Worm (Caenorhabditis elegans) whole organism, midembryonic: ENCODE measurements around the gene sra-12.

ENCODE experiments used
- T22C8.4 ChIP-seq: fragments of 200-800 bp; sonication (Bioruptor generic); IDR thresholded peaks from 2 replicates; pipeline ENCODE4 v1.3.6; 2022; ENCODE audit warnings: missing genetic modification characterization, missing compliant biosample characterization
- cog-1 ChIP-seq: sonication (generic microtip); optimal IDR thresholded peaks from 2 replicates; lab custom pipeline; 2016; ENCODE audit warnings: missing genetic modification characterization, missing compliant biosample characterization
- flt-1 ChIP-seq: fragments of 200-800 bp; sonication (Bioruptor generic); IDR thresholded peaks from 2 replicates; pipeline ENCODE4 v1.3.6; 2022; ENCODE audit warnings: missing genetic modification characterization, missing compliant biosample characterization
- klf-2 ChIP-seq: fragments of 200-800 bp; sonication (Bioruptor generic); conservative IDR thresholded peaks from 2 replicates; pipeline ENCODE4 v1.3.6; 2022; ENCODE audit warnings: missing genetic modification reagents, missing genetic modification characterization, missing compliant biosample characterization
- med-1 ChIP-seq: sonication (generic microtip); optimal IDR thresholded peaks from 2 replicates; lab custom pipeline; 2017; ENCODE audit warnings: missing genetic modification characterization, mild to moderate bottlenecking, missing compliant biosample characterization, antibody characterized with exemption, missing genetic modification reagents; ENCODE audit not compliant: insufficient read depth
- ref-1 ChIP-seq: fragments of 200-800 bp; sonication (Bioruptor generic); conservative IDR thresholded peaks from 2 replicates; pipeline ENCODE4 v1.3.6; 2022; ENCODE audit warnings: missing genetic modification reagents, missing genetic modification characterization, missing compliant biosample characterization
- tab-1 ChIP-seq: fragments of 200-800 bp; sonication (Bioruptor generic); IDR thresholded peaks from 2 replicates; pipeline ENCODE4 v1.3.6; 2022; ENCODE audit warnings: missing genetic modification characterization, missing compliant biosample characterization
- ztf-23 ChIP-seq: fragments of 200-800 bp; sonication (Bioruptor generic); IDR thresholded peaks from 2 replicates; pipeline ENCODE4 v1.3.6; 2022; ENCODE audit warnings: missing genetic modification reagents, missing genetic modification characterization, missing compliant biosample characterization
- ztf-29 ChIP-seq: fragments of 200-800 bp; sonication (Bioruptor generic); IDR thresholded peaks from 2 replicates; pipeline ENCODE4 v1.3.6; 2022; ENCODE audit warnings: missing genetic modification reagents, missing genetic modification characterization, missing compliant biosample characterization

sra-12 gene

DNA sequence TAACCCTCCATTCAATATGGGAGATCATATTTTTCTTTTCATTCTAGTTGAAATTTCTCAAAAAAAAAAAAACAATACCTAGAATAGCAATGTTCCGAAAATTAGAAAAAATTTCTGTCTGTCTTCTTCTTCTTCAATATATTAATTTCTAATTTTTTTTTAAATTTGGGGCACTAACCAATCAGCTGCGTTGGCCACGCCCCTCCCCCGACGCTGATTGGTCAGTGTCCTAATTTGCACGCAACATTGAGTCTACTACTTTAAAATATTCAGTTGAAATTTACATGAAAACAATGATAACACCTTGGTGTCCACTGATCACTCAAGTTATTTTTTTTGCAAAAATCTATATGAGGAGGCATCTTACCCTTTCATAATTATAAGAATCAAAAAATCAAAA lies 8.3 kb downstream of the sra-12 start:
- TF ChIP-seq klf-2 (GFP tag; lab: Robert Waterston, UW) (no peak), cog-1 (no peak), T22C8.4 (GFP tag; lab: Robert Waterston, UW) (no peak), ref-1 (no peak), flt-1 (no peak)

DNA sequence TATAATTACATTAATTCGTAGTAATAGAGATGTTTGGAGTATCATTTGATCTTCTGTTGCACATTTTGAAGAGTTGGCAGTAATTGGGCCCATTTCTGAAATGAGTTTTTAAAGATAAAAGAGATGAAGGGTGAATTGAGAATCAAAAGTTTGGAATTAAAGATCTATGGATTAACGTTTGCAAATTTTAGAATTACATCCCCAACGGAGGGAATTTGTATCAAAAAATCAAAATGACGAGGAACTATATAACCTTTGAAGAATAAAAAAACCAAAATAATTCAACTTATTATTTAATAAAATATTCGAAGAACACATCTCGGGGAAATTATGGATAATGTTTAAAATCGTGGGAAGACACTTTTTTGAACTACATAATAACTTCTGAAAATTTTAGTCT lies 9.3 kb downstream of the sra-12 start, which contains the start of gene sra-10:
Gene sra-10 (minus strand): TSS at position 101 of the 400 bp plus-strand sequence.
- TF ChIP-seq ztf-23 (GFP tag; lab: Robert Waterston, UW) (no peak), med-1 (GFP tag; lab: Kevin White, UChicago) (no peak), ztf-29 (GFP tag; lab: Robert Waterston, UW) (no peak), ref-1 (no peak), klf-2 (GFP tag; lab: Robert Waterston, UW) (no peak), flt-1 (no peak)

- no peak for TF ChIP-seq med-1 (GFP tag; lab: Kevin White, UChicago)
- TF ChIP-seq ztf-23 (GFP tag; lab: Robert Waterston, UW) = no peak
- no peak for TF ChIP-seq tab-1 (GFP tag; lab: Robert Waterston, UW)
- TF ChIP-seq flt-1 = no peak
- no peak for TF ChIP-seq cog-1
Observed at ce11 chrII:10888979-10889378, 15.3 kb downstream of the sra-12 start, which contains the start of gene ptr-8. Gene ptr-8 (plus strand): TSS chrII:10889279.

- TF ChIP-seq med-1 (GFP tag; lab: Kevin White, UChicago) (no peak), flt-1 (no peak), ztf-29 (GFP tag; lab: Robert Waterston, UW) (no peak), tab-1 (GFP tag; lab: Robert Waterston, UW) (no peak), cog-1 (no peak), klf-2 (GFP tag; lab: Robert Waterston, UW) (no peak), ztf-23 (GFP tag; lab: Robert Waterston, UW) (no peak), T22C8.4 (GFP tag; lab: Robert Waterston, UW) (no peak), ref-1 (no peak)
Observed at ce11 chrII:10887097-10887496, 17.2 kb downstream of the sra-12 start.

- TF ChIP-seq ztf-29 (GFP tag; lab: Robert Waterston, UW) = no peak
- TF ChIP-seq cog-1 = no peak
- no peak for TF ChIP-seq T22C8.4 (GFP tag; lab: Robert Waterston, UW)
- TF ChIP-seq ref-1 = no peak
Observed at ce11 chrII:10885868-10886514, 18.3 kb downstream of the sra-12 start, which contains the start of gene F44F4.3. Gene F44F4.3 (minus strand): TSS chrII:10885918.

DNA sequence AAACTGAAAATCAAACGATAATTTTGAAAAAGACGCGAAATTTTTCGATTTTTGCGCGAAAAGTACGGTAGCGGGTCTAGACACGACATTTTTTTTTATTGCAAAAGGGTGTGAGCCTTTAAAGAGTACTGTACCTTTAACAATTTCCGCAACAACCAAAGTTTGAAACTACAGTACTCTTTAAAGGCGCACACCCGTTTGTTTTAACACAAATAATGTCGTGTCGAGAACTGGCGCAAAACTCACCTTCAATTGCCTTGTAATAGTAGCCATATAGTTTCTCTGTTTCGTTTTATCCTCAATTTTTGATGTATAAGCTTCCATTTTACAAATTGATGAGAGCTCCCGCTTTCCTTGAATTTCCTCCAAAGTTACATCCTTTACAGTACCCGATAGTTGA lies 19.0 kb downstream of the sra-12 start:
- TF ChIP-seq med-1 (GFP tag; lab: Kevin White, UChicago) = no peak
- TF ChIP-seq klf-2 (GFP tag; lab: Robert Waterston, UW) = no peak
- no peak for TF ChIP-seq ztf-29 (GFP tag; lab: Robert Waterston, UW)
- TF ChIP-seq ref-1 = no peak
- TF ChIP-seq tab-1 (GFP tag; lab: Robert Waterston, UW) = no peak
- no peak for TF ChIP-seq flt-1
- TF ChIP-seq T22C8.4 (GFP tag; lab: Robert Waterston, UW) = no peak
- TF ChIP-seq cog-1 = no peak
- no peak for TF ChIP-seq ztf-23 (GFP tag; lab: Robert Waterston, UW)

- no peak for TF ChIP-seq flt-1
Observed at ce11 chrII:10884396-10884795, 19.9 kb downstream of the sra-12 start, which contains the start of gene egg-3. Gene egg-3 (minus strand): TSS chrII:10884441.

DNA sequence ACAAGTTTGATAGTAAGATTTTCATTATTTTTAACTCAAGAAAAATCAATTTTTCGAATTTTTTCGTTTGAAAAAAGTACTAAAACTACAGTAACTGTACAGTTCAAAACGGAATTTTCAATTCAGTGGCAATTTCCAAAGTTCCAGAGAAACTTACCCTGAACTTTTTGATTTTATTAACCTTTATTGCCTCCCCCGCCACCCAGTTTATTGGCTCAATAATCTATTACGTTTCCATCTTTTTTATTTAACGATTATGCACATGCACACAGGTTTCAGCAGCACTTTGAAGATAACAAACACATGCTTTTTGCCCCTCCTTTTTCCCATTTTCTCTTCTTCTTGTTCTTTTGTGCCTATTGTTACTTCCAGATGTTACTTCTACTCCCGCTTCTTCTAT lies 23.7 kb downstream of the sra-12 start, which contains the start of gene lurp-1:
Gene lurp-1 (plus strand): TSS at position 301 of the 400 bp plus-strand sequence.
- no peak for TF ChIP-seq T22C8.4 (GFP tag; lab: Robert Waterston, UW)
- no peak for TF ChIP-seq ztf-29 (GFP tag; lab: Robert Waterston, UW)
- TF ChIP-seq med-1 (GFP tag; lab: Kevin White, UChicago) = no peak
- no peak for TF ChIP-seq ztf-23 (GFP tag; lab: Robert Waterston, UW)
- no peak for TF ChIP-seq ref-1
- no peak for TF ChIP-seq klf-2 (GFP tag; lab: Robert Waterston, UW)
- no peak for TF ChIP-seq tab-1 (GFP tag; lab: Robert Waterston, UW)
- TF ChIP-seq cog-1 = no peak
- TF ChIP-seq flt-1 = no peak

- TF ChIP-seq T22C8.4 (GFP tag; lab: Robert Waterston, UW) = no peak
- TF ChIP-seq med-1 (GFP tag; lab: Kevin White, UChicago) = no peak
- no peak for TF ChIP-seq tab-1 (GFP tag; lab: Robert Waterston, UW)
- TF ChIP-seq flt-1 = no peak
- no peak for TF ChIP-seq cog-1
- TF ChIP-seq ztf-23 (GFP tag; lab: Robert Waterston, UW) = no peak
- TF ChIP-seq ref-1 = no peak
- no peak for TF ChIP-seq klf-2 (GFP tag; lab: Robert Waterston, UW)
- TF ChIP-seq ztf-29 (GFP tag; lab: Robert Waterston, UW) = no peak
Observed at ce11 chrII:10873631-10874030, 30.6 kb downstream of the sra-12 start, which contains the start of gene orc-2. Gene orc-2 (plus strand): TSS chrII:10873931.

- no peak for TF ChIP-seq med-1 (GFP tag; lab: Kevin White, UChicago)
- TF ChIP-seq tab-1 (GFP tag; lab: Robert Waterston, UW) = 0 out of 2 replicates have a peak, but pooled peaks have one; percentile 29
- 0 out of 2 replicates have a peak, but pooled peaks have one; percentile 46 for TF ChIP-seq flt-1
- peak; percentile 80 for TF ChIP-seq cog-1
- no peak for TF ChIP-seq ztf-29 (GFP tag; lab: Robert Waterston, UW)
- 0 out of 2 replicates have a peak, but pooled peaks have one; percentile 42 for TF ChIP-seq klf-2 (GFP tag; lab: Robert Waterston, UW)
- TF ChIP-seq ztf-23 (GFP tag; lab: Robert Waterston, UW) = peak; percentile 67
- TF ChIP-seq ref-1 = no peak
- TF ChIP-seq T22C8.4 (GFP tag; lab: Robert Waterston, UW) = no peak
Observed at ce11 chrII:10872541-10872940, 31.7 kb downstream of the sra-12 start, which contains the start of the genes cyn-4 and copz-1. Gene cyn-4 (minus strand): TSS chrII:10872611. Gene copz-1 (plus strand): TSS chrII:10872879.
